Worm (Caenorhabditis elegans) whole organism, early embryonic: Measurements from ENCODE around the gene R05G6.3.

Experiments
- aly-1 ChIP-seq: sonication (generic microtip); optimal IDR thresholded peaks from 2 replicates; lab custom pipeline; 2016; ENCODE audit warnings: missing genetic modification characterization, missing compliant biosample characterization
- ama-1 ChIP-seq: fragments of 150-350 bp; optimal IDR thresholded peaks from 2 replicates; lab custom pipeline; 2014

- TF ChIP-seq aly-1 (no peak), ama-1 (lab: Kevin White, UChicago) (no peak)
These were observed 19.1 kb upstream of the R05G6.3 start for ce11 chrIV:7497205-7497604.
